Fruit fly (Drosophila melanogaster) whole organism, embryonic: ENCODE data around the gene H.
A peak's percentile ranks its signal among the peaks of the same experiment; 100 is the strongest.

Source experiments
- CG12071 ChIP-seq: fragments of 200-800 bp; sonication (Bioruptor generic); optimal IDR thresholded peaks from 3 replicates; lab custom pipeline; 2018; ENCODE audit warnings: missing biosample characterization, mild to moderate bottlenecking, missing genetic modification characterization
- CG12219 ChIP-seq: fragments of 200-800 bp; sonication (Bioruptor generic); optimal IDR thresholded peaks from 3 replicates; lab custom pipeline; 2018; ENCODE audit warnings: missing biosample characterization, mild to moderate bottlenecking, missing genetic modification characterization
- CG1233 ChIP-seq: fragments of 200-800 bp; sonication (Bioruptor generic); optimal IDR thresholded peaks from 4 replicates; lab custom pipeline; 2018; ENCODE audit warnings: missing biosample characterization, mild to moderate bottlenecking, missing genetic modification characterization
- CG13287 ChIP-seq: fragments of 200-800 bp; sonication (Bioruptor generic); IDR thresholded peaks from 2 replicates; pipeline ENCODE4 v1.3.6; 2022; ENCODE audit warnings: missing biosample characterization, missing genetic modification characterization; ENCODE audit not compliant: partially characterized antibody
- CG1602 ChIP-seq: fragments of 200-800 bp; sonication (Bioruptor generic); optimal IDR thresholded peaks from 3 replicates; lab custom pipeline; 2016; ENCODE audit warnings: missing biosample characterization, missing genetic modification characterization
- CG16815 ChIP-seq: fragments of 200-800 bp; sonication (Bioruptor generic); optimal IDR thresholded peaks from 3 replicates; lab custom pipeline; 2017; ENCODE audit warnings: missing biosample characterization, mild to moderate bottlenecking, missing genetic modification characterization
- CG17612 ChIP-seq: fragments of 200-800 bp; sonication (Bioruptor generic); IDR thresholded peaks from 2 replicates; pipeline ENCODE4 v1.3.6; 2022; ENCODE audit warnings: missing biosample characterization, missing genetic modification characterization
- CG17802 ChIP-seq: fragments of 200-800 bp; sonication (Bioruptor generic); optimal IDR thresholded peaks from 2 replicates; lab custom pipeline; 2018; ENCODE audit warnings: missing biosample characterization, mild to moderate bottlenecking, missing genetic modification characterization, moderate library complexity
- CG30431 ChIP-seq: fragments of 200-800 bp; sonication (Bioruptor generic); optimal IDR thresholded peaks from 2 replicates; lab custom pipeline; 2017; ENCODE audit warnings: missing biosample characterization, missing genetic modification characterization
- CG31388 ChIP-seq: fragments of 200-800 bp; sonication (Bioruptor generic); optimal IDR thresholded peaks from 2 replicates; lab custom pipeline; 2016; ENCODE audit warnings: missing biosample characterization, missing genetic modification characterization
- CG3407 ChIP-seq: fragments of 200-800 bp; sonication (Bioruptor generic); optimal IDR thresholded peaks from 2 replicates; lab custom pipeline; 2018; ENCODE audit warnings: missing biosample characterization, mild to moderate bottlenecking, missing genetic modification characterization
- CG34224 ChIP-seq: fragments of 200-800 bp; sonication (Bioruptor generic); IDR thresholded peaks from 3 replicates; pipeline ENCODE4 v1.3.6; 2022; ENCODE audit warnings: missing biosample characterization, missing genetic modification characterization; ENCODE audit not compliant: partially characterized antibody
- CG3838 ChIP-seq: fragments of 200-800 bp; sonication (Bioruptor generic); optimal IDR thresholded peaks from 3 replicates; lab custom pipeline; 2016; ENCODE audit warnings: missing biosample characterization, missing genetic modification characterization
- CG42726 ChIP-seq: fragments of 200-800 bp; sonication (Bioruptor generic); IDR thresholded peaks from 2 replicates; pipeline ENCODE4 v1.3.6; 2022; ENCODE audit warnings: missing biosample characterization, missing genetic modification characterization; ENCODE audit not compliant: partially characterized antibody
- CG4404 ChIP-seq: fragments of 200-800 bp; sonication (Bioruptor generic); IDR thresholded peaks from 2 replicates; pipeline ENCODE4 v1.3.6; 2022; ENCODE audit warnings: missing biosample characterization, missing genetic modification characterization
- CG4707 ChIP-seq: fragments of 200-800 bp; sonication (Bioruptor generic); optimal IDR thresholded peaks from 2 replicates; lab custom pipeline; 2018; ENCODE audit warnings: missing biosample characterization, mild to moderate bottlenecking, missing genetic modification characterization, moderate library complexity
- CG8924 ChIP-seq: fragments of 200-800 bp; optimal IDR thresholded peaks from 3 replicates; lab custom pipeline; 2019; ENCODE audit warnings: missing biosample characterization, mild to moderate bottlenecking, missing genetic modification characterization, moderate library complexity
- CG9437 ChIP-seq: fragments of 200-800 bp; sonication (Bioruptor generic); optimal IDR thresholded peaks from 2 replicates; lab custom pipeline; 2018; ENCODE audit warnings: missing biosample characterization, mild to moderate bottlenecking, missing genetic modification characterization
- CG9876 ChIP-seq: fragments of 200-800 bp; sonication (Bioruptor generic); optimal IDR thresholded peaks from 2 replicates; lab custom pipeline; 2016; ENCODE audit warnings: missing biosample characterization, missing genetic modification characterization
- CTCF ChIP-seq: fragments of 200-800 bp; sonication (Bioruptor generic); optimal IDR thresholded peaks from 2 replicates; lab custom pipeline; 2017; ENCODE audit warnings: missing biosample characterization, mild to moderate bottlenecking, missing genetic modification characterization, moderate library complexity
- Chrac-16 ChIP-seq: fragments of 200-800 bp; sonication (Bioruptor generic); optimal IDR thresholded peaks from 3 replicates; lab custom pipeline; 2016; ENCODE audit warnings: missing biosample characterization, missing genetic modification characterization
- CrebB ChIP-seq: fragments of 200-800 bp; sonication (Bioruptor generic); optimal IDR thresholded peaks from 3 replicates; lab custom pipeline; 2018; ENCODE audit warnings: missing biosample characterization, mild to moderate bottlenecking, missing genetic modification characterization
- Doc3 ChIP-seq: fragments of 200-800 bp; sonication (Bioruptor generic); IDR thresholded peaks from 3 replicates; pipeline ENCODE4 v1.3.6; 2022; ENCODE audit warnings: missing biosample characterization, missing genetic modification characterization; ENCODE audit not compliant: partially characterized antibody
- Elba2 ChIP-seq: fragments of 200-800 bp; sonication (Bioruptor generic); optimal IDR thresholded peaks from 3 replicates; lab custom pipeline; 2016; ENCODE audit warnings: missing biosample characterization, missing genetic modification characterization
- Fer1 ChIP-seq: fragments of 200-800 bp; sonication (Bioruptor generic); optimal IDR thresholded peaks from 2 replicates; lab custom pipeline; 2017; ENCODE audit warnings: missing biosample characterization, mild to moderate bottlenecking, missing genetic modification characterization
- H15 ChIP-seq: fragments of 200-800 bp; sonication (Bioruptor generic); IDR thresholded peaks from 3 replicates; pipeline ENCODE4 v1.3.6; 2022; ENCODE audit warnings: missing biosample characterization, missing genetic modification characterization
- Hey ChIP-seq: fragments of 200-800 bp; sonication (Bioruptor generic); optimal IDR thresholded peaks from 3 replicates; lab custom pipeline; 2018; ENCODE audit warnings: missing biosample characterization, mild to moderate bottlenecking, missing genetic modification characterization
- Hmr ChIP-seq: fragments of 200-800 bp; sonication (Bioruptor generic); optimal IDR thresholded peaks from 3 replicates; lab custom pipeline; 2017; ENCODE audit warnings: mild to moderate bottlenecking, missing biosample characterization, missing genetic modification reagents, missing genetic modification characterization
- Med ChIP-seq: fragments of 200-800 bp; sonication (Bioruptor generic); peaks from one replicate; lab custom pipeline; 2016; ENCODE audit warnings: missing biosample characterization, missing genetic modification characterization, mild to moderate bottlenecking, inconsistent platforms, moderate library complexity
- Nf-YA ChIP-seq: fragments of 200-800 bp; sonication (Bioruptor generic); IDR thresholded peaks from 2 replicates; pipeline ENCODE4 v1.3.6; 2022; ENCODE audit warnings: missing biosample characterization, missing genetic modification characterization
- Sox102F ChIP-seq: fragments of 200-800 bp; sonication (Bioruptor generic); optimal IDR thresholded peaks from 2 replicates; lab custom pipeline; 2018; ENCODE audit warnings: missing biosample characterization, mild to moderate bottlenecking, missing genetic modification characterization, moderate library complexity
- Vsx1 ChIP-seq: fragments of 200-800 bp; sonication (Bioruptor generic); optimal IDR thresholded peaks from 2 replicates; lab custom pipeline; 2017; ENCODE audit warnings: missing biosample characterization, mild to moderate bottlenecking, missing genetic modification characterization, missing genetic modification reagents
- YL-1 ChIP-seq: fragments of 200-800 bp; sonication (Bioruptor generic); optimal IDR thresholded peaks from 3 replicates; lab custom pipeline; 2017; ENCODE audit warnings: missing biosample characterization, mild to moderate bottlenecking, missing genetic modification characterization
- ac ChIP-seq: fragments of 200-800 bp; sonication (Bioruptor generic); optimal IDR thresholded peaks from 3 replicates; lab custom pipeline; 2017; ENCODE audit warnings: missing biosample characterization, mild to moderate bottlenecking, missing genetic modification characterization
- ap ChIP-seq: fragments of 200-800 bp; sonication (Bioruptor generic); IDR thresholded peaks from 2 replicates; pipeline ENCODE4 v1.3.6; 2022; ENCODE audit warnings: missing biosample characterization, missing genetic modification characterization
- ara ChIP-seq: fragments of 200-800 bp; sonication (Bioruptor generic); IDR thresholded peaks from 2 replicates; pipeline ENCODE4 v1.3.6; 2022; ENCODE audit warnings: missing biosample characterization, missing genetic modification characterization
- ash1 ChIP-seq: fragments of 200-800 bp; sonication (Bioruptor generic); optimal IDR thresholded peaks from 2 replicates; lab custom pipeline; 2018; ENCODE audit warnings: missing biosample characterization, mild to moderate bottlenecking, missing genetic modification characterization
- dpn ChIP-seq, 2 experiments: fragments of 200-800 bp; sonication (Bioruptor generic); optimal IDR thresholded peaks; 3 replicates each; lab custom pipeline; 2016; ENCODE audit warnings: missing biosample characterization in 2 of 2, missing genetic modification characterization in 2 of 2
- ems ChIP-seq: fragments of 200-800 bp; sonication (Bioruptor generic); optimal IDR thresholded peaks from 3 replicates; lab custom pipeline; 2016; ENCODE audit warnings: missing biosample characterization, missing genetic modification characterization
- en ChIP-seq: fragments of 200-800 bp; sonication (Bioruptor generic); optimal IDR thresholded peaks from 2 replicates; lab custom pipeline; 2016; ENCODE audit warnings: missing biosample characterization, missing genetic modification characterization
- ham ChIP-seq: fragments of 200-800 bp; sonication (Bioruptor generic); IDR thresholded peaks from 2 replicates; pipeline ENCODE4 v1.3.6; 2022; ENCODE audit warnings: missing biosample characterization, missing genetic modification characterization
- her ChIP-seq: fragments of 200-800 bp; sonication (Bioruptor generic); optimal IDR thresholded peaks from 2 replicates; lab custom pipeline; 2016; ENCODE audit warnings: missing biosample characterization, missing genetic modification characterization
- hkb ChIP-seq, 2 experiments: fragments of 200-800 bp in 1 of 2; fragments of >200 bp in 1 of 2; sonication (Bioruptor generic) in 1 of 2; IDR thresholded peaks in 1 of 2; optimal IDR thresholded peaks in 1 of 2; 2 replicates each; pipeline versions ENCODE4 v1.3.6 to Lab custom; 2017 to 2022; ENCODE audit warnings: missing biosample characterization in 1 of 2, missing genetic modification characterization in 1 of 2
- lmd ChIP-seq: fragments of 200-800 bp; sonication (Bioruptor generic); IDR thresholded peaks from 2 replicates; pipeline ENCODE4 v1.3.6; 2022; ENCODE audit warnings: missing biosample characterization, missing genetic modification characterization
- lola ChIP-seq, 3 experiments: fragments of >200 bp in 2 of 3; fragments of 200-800 bp in 1 of 3; sonication (Bioruptor generic) in 1 of 3; optimal IDR thresholded peaks; 2 replicates each; lab custom pipeline; 2017 to 2019; ENCODE audit warnings: missing biosample characterization in 3 of 3, missing genetic modification characterization in 3 of 3, mild to moderate bottlenecking in 1 of 3, moderate library complexity in 1 of 3
- pnt ChIP-seq: fragments of 200-800 bp; sonication (Bioruptor generic); optimal IDR thresholded peaks from 3 replicates; lab custom pipeline; 2016; ENCODE audit warnings: missing biosample characterization, missing genetic modification characterization
- sens ChIP-seq: fragments of 200-800 bp; sonication (Bioruptor generic); peaks from one replicate; lab custom pipeline; 2016; ENCODE audit warnings: missing biosample characterization, missing genetic modification characterization
- sr ChIP-seq: fragments of 200-800 bp; sonication (Bioruptor generic); IDR thresholded peaks from 3 replicates; pipeline ENCODE4 v1.3.6; 2022; ENCODE audit warnings: missing biosample characterization, missing genetic modification characterization
- stc ChIP-seq: fragments of 200-800 bp; sonication (Bioruptor generic); IDR thresholded peaks from 2 replicates; pipeline ENCODE4 v1.3.6; 2022; ENCODE audit warnings: missing biosample characterization, missing genetic modification characterization
- wor ChIP-seq: fragments of 200-800 bp; sonication (Bioruptor generic); IDR thresholded peaks from 2 replicates; pipeline ENCODE4 v1.3.6; 2022; ENCODE audit warnings: missing biosample characterization, missing genetic modification characterization
- zen ChIP-seq: fragments of 200-800 bp; sonication (Bioruptor generic); optimal IDR thresholded peaks from 3 replicates; lab custom pipeline; 2018; ENCODE audit warnings: missing biosample characterization, mild to moderate bottlenecking, missing genetic modification characterization, moderate library complexity
- zf30C ChIP-seq: fragments of 200-800 bp; sonication (Bioruptor generic); optimal IDR thresholded peaks from 3 replicates; lab custom pipeline; 2018; ENCODE audit warnings: missing biosample characterization, mild to moderate bottlenecking, missing genetic modification characterization

Gene H

DNA sequence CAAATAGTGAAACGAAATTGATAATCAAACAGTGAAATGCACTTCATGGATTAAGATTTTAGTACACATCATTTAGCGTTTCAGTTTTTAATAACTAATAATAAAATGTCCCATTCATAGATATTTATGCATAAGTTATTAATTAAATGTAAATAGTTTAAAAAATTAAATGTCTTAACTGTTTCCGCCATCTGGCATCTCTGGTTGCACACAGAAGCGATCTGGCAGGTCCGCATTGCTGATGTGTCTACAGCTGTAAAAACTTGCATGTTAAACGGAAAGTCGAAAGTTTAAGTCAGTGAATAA, 33.3 kb upstream of the H start, which contains the start of gene Srp72 (continued):
- TF ChIP-seq sr (no peak), CrebB (no peak), CG9437 (GFP tag; lab: Kevin White, UChicago) (peak; percentile 84), ap (no peak), dpn (GFP tag; optimal IDR thresholded peaks at IDR 0.05; lab: Kevin White, UChicago) (peak in 1 of 2 experiments; percentile 27), CG34224 (no peak), CG1602 (peak; percentile 20), CG4404 (no peak), Chrac-16 (peak; percentile 8), lola (GFP tag; optimal IDR thresholded peaks at IDR 0.05; lab: Kevin White, UChicago) (peak in 1 of 3 experiments; percentile 25), Med (GFP tag; lab: Kevin White, UChicago) (peak; percentile 86), pnt (GFP tag; lab: Kevin White, UChicago) (no peak), Hey (tag; lab: Kevin White, UChicago) (no peak), wor (GFP tag; lab: Robert Waterston, UW) (no peak), ham (GFP tag; lab: Robert Waterston, UW) (no peak), ara (GFP tag; lab: Robert Waterston, UW) (0 out of 2 replicates have a peak, but pooled peaks have one; percentile 7), YL-1 (peak; percentile 54), her (GFP tag; lab: Kevin White, UChicago) (no peak), Elba2 (GFP tag; lab: Kevin White, UChicago) (no peak), CG13287 (GFP tag; lab: Robert Waterston, UW) (no peak), CG16815 (GFP tag; lab: Kevin White, UChicago) (no peak), lmd (GFP tag; lab: Robert Waterston, UW) (peak; percentile 37; the same call in 1 of the 2 replicates), CG1233 (GFP tag; lab: Kevin White, UChicago) (peak; percentile 26), CG12219 (GFP tag; lab: Kevin White, UChicago) (no peak), CG3838 (GFP tag; lab: Kevin White, UChicago) (no peak), ac (GFP tag; lab: Kevin White, UChicago) (no peak), ash1 (GFP tag; lab: Kevin White, UChicago) (no peak), H15 (no peak), stc (GFP tag; lab: Robert Waterston, UW) (peak; percentile 45; the same call in 1 of the 2 replicates), CG3407 (GFP tag; lab: Kevin White, UChicago) (no peak), zf30C (GFP tag; lab: Kevin White, UChicago) (no peak), CG8924 (tag; lab: Kevin White, UChicago) (peak; percentile 43), hkb (optimal IDR thresholded peaks at IDR 0.05; lab: Kevin White, UChicago) (no peak), hkb (GFP tag; IDR thresholded peaks at IDR 0.05; lab: Robert Waterston, UW) (peak; percentile 63), Sox102F (GFP tag; lab: Kevin White, UChicago) (peak; percentile 41), CTCF (GFP tag; lab: Kevin White, UChicago) (no peak), Fer1 (peak; percentile 18), CG4707 (no peak), CG12071 (GFP tag; lab: Kevin White, UChicago) (no peak), Vsx1 (no peak), Nf-YA (no peak), CG30431 (no peak), Hmr (GFP tag; lab: Kevin White, UChicago) (peak; percentile 37), CG42726 (GFP tag; lab: Robert Waterston, UW) (no peak), zen (peak; percentile 80), CG17802 (tag; lab: Kevin White, UChicago) (peak; percentile 39), en (no peak), CG31388 (no peak), CG9876 (no peak), ems (GFP tag; lab: Kevin White, UChicago) (no peak), sens (GFP tag; lab: Kevin White, UChicago) (peak; percentile 82), Doc3 (no peak), CG17612 (GFP tag; lab: Robert Waterston, UW) (no peak)
